Worm (Caenorhabditis elegans) whole organism, L2 larva: ENCODE measurements around the gene ttll-15.

Source experiments
- ZK546.5 ChIP-seq: sonication (generic microtip); optimal IDR thresholded peaks from 2 replicates; lab custom pipeline; 2017; ENCODE audit warnings: missing biosample characterization, missing genetic modification characterization
- lin-39 ChIP-seq: fragments of 150-350 bp; optimal IDR thresholded peaks from 2 replicates; lab custom pipeline; 2014; ENCODE audit warnings: missing biosample characterization, missing genetic modification reagents, missing genetic modification characterization

DNA sequence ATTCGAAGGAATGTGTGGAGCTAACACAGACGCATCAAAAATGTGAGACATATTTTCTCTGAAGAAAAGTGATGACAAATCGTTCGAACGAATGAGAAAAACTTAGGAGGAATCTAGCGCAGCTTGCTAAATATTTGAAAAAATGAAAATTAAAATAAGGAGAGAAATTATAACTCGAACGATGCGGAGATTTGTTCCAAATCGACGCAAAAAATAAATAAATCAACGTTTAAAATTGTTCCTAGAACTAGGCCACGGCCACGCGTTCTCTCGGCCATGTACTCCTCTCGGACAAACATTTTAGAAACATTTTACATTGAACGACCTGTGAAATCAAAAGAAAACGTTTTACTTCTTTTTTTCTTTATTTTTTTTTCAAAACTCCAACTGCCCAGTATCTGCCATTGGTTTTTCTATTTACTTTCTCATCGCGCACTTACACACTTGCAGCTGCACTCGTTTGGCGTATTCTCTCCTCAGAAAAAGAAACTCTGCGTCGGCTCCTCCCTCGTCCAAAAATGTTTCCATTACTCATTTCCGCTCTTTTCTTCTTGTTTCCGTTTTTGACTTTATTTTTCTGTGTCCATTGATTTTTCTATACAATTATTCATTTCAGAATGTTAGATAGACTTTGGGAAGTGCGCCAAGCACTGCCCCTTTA lies 38.1 kb upstream of the ttll-15 start, which contains the start of the genes gna-1 and B0024.13:
- no peak for TF ChIP-seq ZK546.5 (tag; lab: Kevin White, UChicago)
- TF ChIP-seq lin-39 (tag; lab: Kevin White, UChicago), result no peak
